Fruit fly (Drosophila melanogaster) Kc167 (cell line): Measurements from ENCODE around the gene Vps37B.

Experiments used
- Sin3A ChIP-seq: fragments of >200 bp; optimal IDR thresholded peaks from 2 replicates; lab custom pipeline; 2018; ENCODE audit warnings: missing external identifiers
- h ChIP-seq: fragments of >200 bp; optimal IDR thresholded peaks from 3 replicates; lab custom pipeline; 2018; ENCODE audit warnings: missing external identifiers
- ttk ChIP-seq: sonication (Bioruptor generic); optimal IDR thresholded peaks from 2 replicates; lab custom pipeline; 2017; ENCODE audit warnings: missing external identifiers

dm6 chr3R:5211401-5211800 is 14.6 kb upstream of the Vps37B start:
- TF ChIP-seq Sin3A (lab: Kevin White, UChicago) = no peak
- TF ChIP-seq ttk (lab: Kevin White, UChicago) = no peak
- TF ChIP-seq h (lab: Kevin White, UChicago) = no peak
